Worm (Caenorhabditis elegans) whole organism, L1 larva: Measurements from ENCODE around the gene C15B12.4.

Experiments used
- nhr-11 ChIP-seq: fragments of 150-350 bp; optimal IDR thresholded peaks from 2 replicates; lab custom pipeline; 2014; ENCODE audit warnings: missing biosample characterization, missing genetic modification characterization
- nhr-237 ChIP-seq: fragments of 150-350 bp; optimal IDR thresholded peaks from 2 replicates; lab custom pipeline; 2014; ENCODE audit warnings: missing biosample characterization, missing genetic modification characterization
- nhr-76 ChIP-seq: sonication (generic microtip); optimal IDR thresholded peaks from 2 replicates; lab custom pipeline; 2017; ENCODE audit warnings: missing biosample characterization, missing genetic modification characterization

ce11 chrX:6433688-6434087, 39.9 kb downstream of the C15B12.4 start, which contains the start of gene K10C2.2:
- TF ChIP-seq nhr-11 (tag; lab: Kevin White, UChicago) (no peak), nhr-237 (tag; lab: Kevin White, UChicago) (no peak), nhr-76 (tag; lab: Kevin White, UChicago) (no peak)
